Fruit fly (Drosophila melanogaster): Measurements from ENCODE around the gene Mettl14.

- TF ChIP-seq CG12942 (GFP tag; optimal IDR thresholded peaks at IDR 0.05) (no peak), CG4404 (GFP tag; IDR thresholded peaks at IDR 0.05) (no peak), ttk (GFP tag; IDR thresholded peaks at IDR 0.05) (no peak), CG17912 (GFP tag; optimal IDR thresholded peaks at IDR 0.05) (no peak), CG6254 (GFP tag; optimal IDR thresholded peaks at IDR 0.05) (no peak), Blimp-1 (GFP tag; optimal IDR thresholded peaks at IDR 0.05) (no peak), CG7372 (GFP tag; IDR thresholded peaks at IDR 0.05) (no peak), sima (GFP tag; optimal IDR thresholded peaks at IDR 0.05) (no peak), Hey (tag; optimal IDR thresholded peaks at IDR 0.05) (no peak), usp (GFP tag; optimal IDR thresholded peaks at IDR 0.05) (no peak), abd-A (tag; optimal IDR thresholded peaks at IDR 0.05) (no peak), unc-4 (GFP tag; IDR thresholded peaks at IDR 0.05; ENCODE audit: partially characterized antibody) (no peak), dpn (GFP tag; optimal IDR thresholded peaks at IDR 0.05) (no peak), chn (GFP tag; optimal IDR thresholded peaks at IDR 0.05) (no peak)
Measured at dm6 chr2L:8288087-8288486, 20.1 kb upstream of the Mettl14 start.
